Worm (Caenorhabditis elegans) whole organism, L2 larva: ENCODE results near the gene Y60C6A.2.

Experiments used
- ama-1 ChIP-seq: fragments of 150-350 bp; optimal IDR thresholded peaks from 2 replicates; lab custom pipeline; 2018; ENCODE audit warnings: inconsistent platforms
- dmd-4 ChIP-seq: sonication (generic microtip); optimal IDR thresholded peaks from 2 replicates; lab custom pipeline; 2017; ENCODE audit warnings: missing biosample characterization, missing genetic modification characterization
- lin-13 ChIP-seq: fragments of 150-350 bp; optimal IDR thresholded peaks from 2 replicates; lab custom pipeline; 2014; ENCODE audit warnings: missing biosample characterization, missing genetic modification reagents, missing genetic modification characterization
- nhr-11 ChIP-seq: fragments of 150-350 bp; optimal IDR thresholded peaks from 2 replicates; lab custom pipeline; 2014; ENCODE audit warnings: missing biosample characterization, missing genetic modification characterization
- nhr-129 ChIP-seq: fragments of 150-350 bp; optimal IDR thresholded peaks from 2 replicates; lab custom pipeline; 2014; ENCODE audit warnings: missing biosample characterization, missing genetic modification characterization
- nhr-25 ChIP-seq: fragments of 150-350 bp; sonication (generic microtip); optimal IDR thresholded peaks from 3 replicates; lab custom pipeline; 2014; ENCODE audit warnings: missing biosample characterization, missing genetic modification characterization
- nhr-77 ChIP-seq: fragments of 150-350 bp; optimal IDR thresholded peaks from 2 replicates; lab custom pipeline; 2014; ENCODE audit warnings: missing biosample characterization, missing genetic modification characterization

DNA sequence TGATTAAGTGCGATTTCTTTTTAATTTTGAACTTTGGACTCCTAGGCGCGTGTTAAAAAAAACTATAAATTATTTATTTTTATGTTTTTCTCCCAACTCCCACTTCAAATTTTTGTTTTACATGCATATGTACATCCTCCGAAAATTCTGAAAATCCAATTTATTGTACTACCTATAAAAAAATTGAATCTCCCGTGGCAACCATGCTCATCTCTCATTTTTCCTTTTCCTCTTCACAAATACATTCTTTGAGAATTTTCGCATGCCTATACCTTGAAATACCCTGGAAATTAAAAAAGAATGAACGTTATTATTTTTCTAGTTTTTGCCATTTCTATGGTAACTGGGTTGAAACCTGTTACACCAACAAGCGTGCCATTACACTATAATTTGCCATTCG lies 3.6 kb upstream of the Y60C6A.2 start, which contains the start of gene R02F11.10:
- TF ChIP-seq nhr-25 (tag; lab: Kevin White, UChicago), result no peak
- no peak for TF ChIP-seq lin-13 (GFP tag; lab: Kevin White, UChicago)
- no peak for TF ChIP-seq nhr-11 (tag; lab: Kevin White, UChicago)
- TF ChIP-seq nhr-129 (tag; lab: Kevin White, UChicago), result no peak
- no peak for TF ChIP-seq dmd-4 (tag; lab: Kevin White, UChicago)
- TF ChIP-seq nhr-77, result no peak
- TF ChIP-seq ama-1 (lab: Kevin White, UChicago), result no peak
